Fruit fly (Drosophila melanogaster) whole organism, embryonic: Measurements from ENCODE around the gene inaF-B.
A peak's percentile ranks its signal among the peaks of the same experiment; 100 is the strongest.

Experiments used
- Abd-B ChIP-seq: fragments of 200-800 bp; sonication (Bioruptor generic); optimal IDR thresholded peaks from 2 replicates; lab custom pipeline; 2018; ENCODE audit warnings: missing biosample characterization, mild to moderate bottlenecking, missing genetic modification characterization, moderate library complexity
- B-H2 ChIP-seq: fragments of 200-800 bp; sonication (Bioruptor generic); optimal IDR thresholded peaks from 2 replicates; lab custom pipeline; 2018; ENCODE audit warnings: missing biosample characterization, mild to moderate bottlenecking, missing genetic modification characterization
- CG11504 ChIP-seq: fragments of 200-800 bp; sonication (Bioruptor generic); optimal IDR thresholded peaks from 3 replicates; lab custom pipeline; 2019; ENCODE audit warnings: missing biosample characterization, mild to moderate bottlenecking, missing genetic modification characterization, moderate library complexity
- CG12659 ChIP-seq: fragments of 200-800 bp; sonication (Bioruptor generic); optimal IDR thresholded peaks from 3 replicates; lab custom pipeline; 2017; ENCODE audit warnings: mild to moderate bottlenecking, missing biosample characterization, missing genetic modification reagents, missing genetic modification characterization
- CG15479 ChIP-seq: fragments of 200-800 bp; sonication (Bioruptor generic); optimal IDR thresholded peaks from 3 replicates; lab custom pipeline; 2019; ENCODE audit warnings: missing biosample characterization, mild to moderate bottlenecking, missing genetic modification characterization, moderate library complexity
- CG17328 ChIP-seq: fragments of 200-800 bp; sonication (Bioruptor generic); IDR thresholded peaks from 2 replicates; pipeline ENCODE4 v1.3.6; 2022; ENCODE audit warnings: missing biosample characterization, missing genetic modification characterization
- CG17568 ChIP-seq: fragments of 200-800 bp; sonication (Bioruptor generic); optimal IDR thresholded peaks from 2 replicates; lab custom pipeline; 2018; ENCODE audit warnings: missing biosample characterization, mild to moderate bottlenecking, missing genetic modification characterization, moderate library complexity
- CG17912 ChIP-seq: fragments of 200-800 bp; sonication (Bioruptor generic); optimal IDR thresholded peaks from 2 replicates; lab custom pipeline; 2018; ENCODE audit warnings: missing biosample characterization, mild to moderate bottlenecking, missing genetic modification characterization
- CG2120 ChIP-seq: fragments of 200-800 bp; sonication (Bioruptor generic); optimal IDR thresholded peaks from 3 replicates; lab custom pipeline; 2016; ENCODE audit warnings: missing biosample characterization, missing genetic modification characterization
- CG2202 ChIP-seq: fragments of 200-800 bp; sonication (Bioruptor generic); optimal IDR thresholded peaks from 2 replicates; lab custom pipeline; 2018; ENCODE audit warnings: missing biosample characterization, mild to moderate bottlenecking, missing genetic modification characterization
- CG2678 ChIP-seq: fragments of 200-800 bp; sonication (Bioruptor generic); optimal IDR thresholded peaks from 3 replicates; lab custom pipeline; 2019; ENCODE audit warnings: missing biosample characterization, mild to moderate bottlenecking, missing genetic modification characterization, moderate library complexity
- CG3838 ChIP-seq: fragments of 200-800 bp; sonication (Bioruptor generic); optimal IDR thresholded peaks from 3 replicates; lab custom pipeline; 2016; ENCODE audit warnings: missing biosample characterization, missing genetic modification characterization
- CG3847 ChIP-seq: fragments of 200-800 bp; sonication (Bioruptor generic); IDR thresholded peaks from 2 replicates; pipeline ENCODE4 v1.3.6; 2022; ENCODE audit warnings: missing biosample characterization, missing genetic modification characterization
- CG6683 ChIP-seq: fragments of 200-800 bp; sonication (Bioruptor generic); optimal IDR thresholded peaks from 2 replicates; lab custom pipeline; 2017; ENCODE audit warnings: missing biosample characterization, mild to moderate bottlenecking, missing genetic modification characterization, missing genetic modification reagents
- CG7928 ChIP-seq: fragments of 200-800 bp; sonication (Bioruptor generic); optimal IDR thresholded peaks from 2 replicates; lab custom pipeline; 2017; ENCODE audit warnings: missing biosample characterization, mild to moderate bottlenecking, missing genetic modification characterization
- CG7987 ChIP-seq: fragments of 200-800 bp; sonication (Bioruptor generic); optimal IDR thresholded peaks from 2 replicates; lab custom pipeline; 2018; ENCODE audit warnings: missing biosample characterization, mild to moderate bottlenecking, missing genetic modification characterization, moderate library complexity
- CG8290 ChIP-seq, 3 experiments: fragments of 200-800 bp; sonication (Bioruptor generic); optimal IDR thresholded peaks; 2 replicates each; lab custom pipeline; 2016 to 2019; ENCODE audit warnings: missing biosample characterization in 3 of 3, missing genetic modification characterization in 3 of 3, mild to moderate bottlenecking in 2 of 3, moderate library complexity in 1 of 3
- CG9932 ChIP-seq: fragments of 200-800 bp; sonication (Bioruptor generic); IDR thresholded peaks from 2 replicates; pipeline ENCODE4 v1.3.6; 2022; ENCODE audit warnings: missing biosample characterization, missing genetic modification characterization
- CrebB ChIP-seq: fragments of 200-800 bp; sonication (Bioruptor generic); optimal IDR thresholded peaks from 3 replicates; lab custom pipeline; 2018; ENCODE audit warnings: missing biosample characterization, mild to moderate bottlenecking, missing genetic modification characterization
- D ChIP-seq, 2 experiments: fragments of 200-800 bp in 1 of 2; fragments of >200 bp in 1 of 2; sonication (Bioruptor generic) in 1 of 2; optimal IDR thresholded peaks; 2 replicates in 1 of 2; 3 replicates in 1 of 2; lab custom pipeline; 2017; ENCODE audit warnings: mild to moderate bottlenecking in 1 of 2, missing biosample characterization in 1 of 2, missing genetic modification characterization in 1 of 2, missing genetic modification reagents in 1 of 2
- Dek ChIP-seq: fragments of 200-800 bp; sonication (Bioruptor generic); optimal IDR thresholded peaks from 3 replicates; lab custom pipeline; 2019; ENCODE audit warnings: missing biosample characterization, mild to moderate bottlenecking, missing genetic modification characterization, moderate library complexity
- Dll ChIP-seq: fragments of 200-800 bp; sonication (Bioruptor generic); IDR thresholded peaks from 4 replicates; pipeline ENCODE4 v1.3.6; 2022; ENCODE audit warnings: missing biosample characterization, missing genetic modification characterization; ENCODE audit not compliant: partially characterized antibody
- Dp ChIP-seq: fragments of 200-800 bp; sonication (Bioruptor generic); optimal IDR thresholded peaks from 2 replicates; lab custom pipeline; 2018; ENCODE audit warnings: missing biosample characterization, mild to moderate bottlenecking, missing genetic modification characterization, moderate library complexity
- Fer2 ChIP-seq: fragments of 200-800 bp; sonication (Bioruptor generic); optimal IDR thresholded peaks from 2 replicates; lab custom pipeline; 2018; ENCODE audit warnings: missing biosample characterization, mild to moderate bottlenecking, missing genetic modification characterization, moderate library complexity
- Med ChIP-seq: fragments of 200-800 bp; sonication (Bioruptor generic); peaks from one replicate; lab custom pipeline; 2016; ENCODE audit warnings: missing biosample characterization, missing genetic modification characterization, mild to moderate bottlenecking, inconsistent platforms, moderate library complexity
- YL-1 ChIP-seq: fragments of 200-800 bp; sonication (Bioruptor generic); optimal IDR thresholded peaks from 3 replicates; lab custom pipeline; 2017; ENCODE audit warnings: missing biosample characterization, mild to moderate bottlenecking, missing genetic modification characterization
- ash1 ChIP-seq: fragments of 200-800 bp; sonication (Bioruptor generic); optimal IDR thresholded peaks from 2 replicates; lab custom pipeline; 2018; ENCODE audit warnings: missing biosample characterization, mild to moderate bottlenecking, missing genetic modification characterization
- bsh ChIP-seq, 2 experiments: fragments of 200-800 bp; sonication (Bioruptor generic); optimal IDR thresholded peaks; 2 replicates each; lab custom pipeline; 2017 to 2018; ENCODE audit warnings: mild to moderate bottlenecking in 2 of 2, missing biosample characterization in 2 of 2, missing genetic modification characterization in 2 of 2, moderate library complexity in 1 of 2
- ci ChIP-seq: fragments of 200-800 bp; sonication (Bioruptor generic); IDR thresholded peaks from 3 replicates; pipeline ENCODE4 v1.3.6; 2022; ENCODE audit warnings: missing biosample characterization, missing genetic modification characterization
- crc ChIP-seq: fragments of 200-800 bp; sonication (Bioruptor generic); optimal IDR thresholded peaks from 2 replicates; lab custom pipeline; 2016; ENCODE audit warnings: missing biosample characterization, missing genetic modification characterization
- dysf ChIP-seq: fragments of 200-800 bp; sonication (Bioruptor generic); IDR thresholded peaks from 3 replicates; pipeline ENCODE4 v1.3.6; 2022; ENCODE audit warnings: missing biosample characterization, missing genetic modification characterization
- fd102C ChIP-seq: fragments of 200-800 bp; sonication (Bioruptor generic); optimal IDR thresholded peaks from 2 replicates; lab custom pipeline; 2018; ENCODE audit warnings: missing biosample characterization, mild to moderate bottlenecking, missing genetic modification characterization, moderate library complexity
- fd64A ChIP-seq: fragments of 200-800 bp; sonication (Bioruptor generic); optimal IDR thresholded peaks from 3 replicates; lab custom pipeline; 2018; ENCODE audit warnings: missing biosample characterization, mild to moderate bottlenecking, missing genetic modification characterization
- gem ChIP-seq: fragments of 200-800 bp; sonication (Bioruptor generic); optimal IDR thresholded peaks from 2 replicates; lab custom pipeline; 2019; ENCODE audit warnings: missing biosample characterization, mild to moderate bottlenecking, missing genetic modification characterization, moderate library complexity
- grau ChIP-seq: fragments of 200-800 bp; optimal IDR thresholded peaks from 3 replicates; lab custom pipeline; 2019; ENCODE audit warnings: missing biosample characterization, mild to moderate bottlenecking, missing genetic modification characterization, moderate library complexity
- h ChIP-seq: fragments of >200 bp; optimal IDR thresholded peaks from 2 replicates; lab custom pipeline; 2017
- lbe ChIP-seq: fragments of 200-800 bp; sonication (Bioruptor generic); optimal IDR thresholded peaks from 2 replicates; lab custom pipeline; 2016; ENCODE audit warnings: missing biosample characterization, mild to moderate bottlenecking, missing genetic modification characterization
- nom ChIP-seq: fragments of 200-800 bp; sonication (Bioruptor generic); optimal IDR thresholded peaks from 2 replicates; lab custom pipeline; 2017; ENCODE audit warnings: missing biosample characterization, missing genetic modification characterization, mild to moderate bottlenecking, moderate library complexity, missing genetic modification reagents
- pho ChIP-seq: fragments of 200-800 bp; sonication (Bioruptor generic); optimal IDR thresholded peaks from 2 replicates; lab custom pipeline; 2016; ENCODE audit warnings: missing biosample characterization, missing genetic modification characterization
- pita ChIP-seq: fragments of 200-800 bp; sonication (Bioruptor generic); optimal IDR thresholded peaks from 2 replicates; lab custom pipeline; 2017; ENCODE audit warnings: missing biosample characterization, mild to moderate bottlenecking, missing genetic modification characterization
- sens ChIP-seq: fragments of 200-800 bp; sonication (Bioruptor generic); peaks from one replicate; lab custom pipeline; 2016; ENCODE audit warnings: missing biosample characterization, missing genetic modification characterization
- sens-2 ChIP-seq: fragments of 200-800 bp; sonication (Bioruptor generic); IDR thresholded peaks from 2 replicates; pipeline ENCODE4 v1.3.6; 2022; ENCODE audit warnings: missing biosample characterization, missing genetic modification characterization
- sisA ChIP-seq: fragments of 200-800 bp; sonication (Bioruptor generic); IDR thresholded peaks from 2 replicates; pipeline ENCODE4 v1.3.6; 2022; ENCODE audit warnings: missing biosample characterization, missing genetic modification characterization
- so ChIP-seq: fragments of 200-800 bp; sonication (Bioruptor generic); IDR thresholded peaks from 3 replicates; pipeline ENCODE4 v1.3.6; 2022; ENCODE audit warnings: missing biosample characterization, missing genetic modification characterization
- sob ChIP-seq: fragments of 200-800 bp; sonication (Bioruptor generic); IDR thresholded peaks from 2 replicates; pipeline ENCODE4 v1.3.6; 2022; ENCODE audit warnings: missing biosample characterization, missing genetic modification characterization
- tin ChIP-seq: fragments of 200-800 bp; sonication (Bioruptor generic); optimal IDR thresholded peaks from 3 replicates; lab custom pipeline; 2016; ENCODE audit warnings: missing biosample characterization, missing genetic modification characterization

Gene inaF-B

DNA sequence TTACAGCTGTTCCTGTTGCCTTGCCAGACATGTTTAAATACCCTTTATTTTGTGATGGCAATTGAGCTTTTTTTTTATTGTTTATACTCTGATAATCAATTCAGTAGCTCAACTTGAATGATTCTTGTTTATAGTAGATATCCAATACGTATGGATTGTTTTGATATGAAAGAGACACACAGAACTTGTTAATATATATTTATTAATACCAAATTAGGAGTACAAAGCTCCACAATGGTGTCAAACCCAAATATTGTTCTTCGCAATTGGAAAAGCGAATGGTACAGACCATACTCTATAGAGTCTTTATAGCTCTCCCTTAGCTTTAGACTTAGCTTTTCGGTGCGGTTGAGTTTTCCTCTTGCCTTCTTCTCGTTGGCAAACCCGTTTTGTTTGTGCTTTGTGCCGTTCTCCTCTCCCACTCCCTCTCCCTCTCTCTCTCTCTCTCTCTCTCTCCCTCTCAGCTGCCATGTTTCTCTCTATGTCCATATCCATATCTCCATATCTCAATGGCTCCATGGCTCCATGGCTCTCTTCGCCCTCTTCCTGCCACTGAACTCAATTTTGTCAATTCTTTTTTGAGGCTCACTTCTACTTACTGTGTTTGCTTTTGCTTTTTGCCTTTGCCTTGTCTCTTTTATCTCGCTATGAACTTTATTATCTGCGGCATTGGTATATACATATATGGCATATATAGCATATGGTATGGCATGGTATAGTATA lies 46.5 kb downstream of the inaF-B start (continued):
- TF ChIP-seq CG11504 (no peak), CG3838 (GFP tag; lab: Kevin White, UChicago) (no peak)

DNA sequence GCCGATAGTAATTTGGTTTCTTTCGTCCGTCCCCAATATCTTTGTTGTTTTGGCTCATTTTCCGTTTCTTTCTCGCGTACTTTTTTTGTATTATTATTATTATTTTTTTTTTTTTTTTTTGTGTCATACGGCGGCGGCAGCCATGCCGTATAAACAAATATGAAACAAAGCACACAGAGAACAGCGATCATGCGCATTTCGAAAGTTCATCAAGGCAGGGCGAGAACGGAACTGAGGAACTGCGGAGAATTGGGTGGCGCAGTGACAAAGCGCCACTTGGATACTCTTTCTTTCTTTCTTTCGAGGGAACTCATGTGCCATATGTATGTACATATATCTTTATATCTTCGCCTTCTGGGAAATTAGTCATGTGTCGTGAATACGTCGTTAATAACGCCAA lies 48.1 kb downstream of the inaF-B start:
- TF ChIP-seq dysf (GFP tag; lab: Robert Waterston, UW) (0 out of 3 replicates have a peak, but pooled peaks have one; percentile 22), Dll (GFP tag; lab: Robert Waterston, UW) (no peak), YL-1 (no peak), Fer2 (tag; lab: Kevin White, UChicago) (no peak), B-H2 (no peak), CG17568 (no peak), grau (tag; lab: Kevin White, UChicago) (peak; percentile 3), sens-2 (GFP tag; lab: Robert Waterston, UW) (no peak), CG2120 (GFP tag; lab: Kevin White, UChicago) (peak; percentile 13), CG17328 (0 out of 2 replicates have a peak, but pooled peaks have one; percentile 25), lbe (GFP tag; lab: Kevin White, UChicago) (peak; percentile 31), CG12659 (GFP tag; lab: Kevin White, UChicago) (peak; percentile 4), ci (GFP tag; lab: Robert Waterston, UW) (0 out of 3 replicates have a peak, but pooled peaks have one; percentile 23), so (GFP tag; lab: Robert Waterston, UW) (no peak), pho (no peak), D (optimal IDR thresholded peaks at IDR 0.05; lab: Kevin White, UChicago) (no peak), D (GFP tag; optimal IDR thresholded peaks at IDR 0.05; lab: Kevin White, UChicago) (no peak), Dek (no peak), sens (GFP tag; lab: Kevin White, UChicago) (peak; percentile 54), pita (no peak), CG2678 (tag; lab: Kevin White, UChicago) (peak; percentile 14), Abd-B (no peak), Med (GFP tag; lab: Kevin White, UChicago) (peak; percentile 69), CG3838 (GFP tag; lab: Kevin White, UChicago) (no peak), bsh (GFP tag; optimal IDR thresholded peaks at IDR 0.05; lab: Kevin White, UChicago) (peak in 1 of 2 experiments; percentile 6), fd64A (GFP tag; lab: Kevin White, UChicago) (no peak), nom (GFP tag; lab: Kevin White, UChicago) (peak; percentile 68), fd102C (GFP tag; lab: Kevin White, UChicago) (no peak), CG9932 (GFP tag; lab: Robert Waterston, UW) (0 out of 2 replicates have a peak, but pooled peaks have one; percentile 28), CG8290 (GFP tag; optimal IDR thresholded peaks at IDR 0.05; lab: Kevin White, UChicago) (no peak), CG8290 (tag; optimal IDR thresholded peaks at IDR 0.05; lab: Kevin White, UChicago) (peak in 1 of 2 experiments; percentile 42), ash1 (GFP tag; lab: Kevin White, UChicago) (no peak), sob (0 out of 2 replicates have a peak, but pooled peaks have one; percentile 13), CG7987 (peak; percentile 21), Dp (GFP tag; lab: Kevin White, UChicago) (no peak), CG7928 (GFP tag; lab: Kevin White, UChicago) (no peak), CG15479 (GFP tag; lab: Kevin White, UChicago) (no peak), tin (no peak), crc (GFP tag; lab: Kevin White, UChicago) (no peak), CG17912 (GFP tag; lab: Kevin White, UChicago) (no peak), h (no peak), sisA (GFP tag; lab: Robert Waterston, UW) (no peak), CG2202 (tag; lab: Kevin White, UChicago) (no peak), CG3847 (GFP tag; lab: Robert Waterston, UW) (no peak), CrebB (tag; lab: Kevin White, UChicago) (no peak), gem (tag; lab: Kevin White, UChicago) (peak; percentile 10), CG6683 (GFP tag; lab: Kevin White, UChicago) (no peak)
